Worm (Caenorhabditis elegans) whole organism, L2 larva: ENCODE results near the gene dac-1.

Experiments used
- C34F6.9 ChIP-seq: fragments of 150-350 bp; optimal IDR thresholded peaks from 2 replicates; lab custom pipeline; 2014; ENCODE audit warnings: missing biosample characterization, missing genetic modification characterization
- F13H6.1 ChIP-seq: sonication (generic microtip); optimal IDR thresholded peaks from 2 replicates; lab custom pipeline; 2016; ENCODE audit warnings: missing genetic modification characterization, missing compliant biosample characterization
- R02D3.7 ChIP-seq: fragments of 150-350 bp; optimal IDR thresholded peaks from 2 replicates; lab custom pipeline; 2014; ENCODE audit warnings: missing biosample characterization, missing genetic modification characterization
- ZK546.5 ChIP-seq: sonication (generic microtip); optimal IDR thresholded peaks from 2 replicates; lab custom pipeline; 2017; ENCODE audit warnings: missing biosample characterization, missing genetic modification characterization
- alr-1 ChIP-seq: fragments of 150-350 bp; optimal IDR thresholded peaks from 2 replicates; lab custom pipeline; 2014; ENCODE audit warnings: missing biosample characterization, missing genetic modification characterization
- aly-2 ChIP-seq: fragments of 150-350 bp; optimal IDR thresholded peaks from 2 replicates; lab custom pipeline; 2014; ENCODE audit warnings: missing biosample characterization, missing genetic modification characterization
- ama-1 ChIP-seq: fragments of 150-350 bp; optimal IDR thresholded peaks from 2 replicates; lab custom pipeline; 2018; ENCODE audit warnings: inconsistent platforms
- blmp-1 ChIP-seq: sonication (generic microtip); optimal IDR thresholded peaks from 2 replicates; lab custom pipeline; 2017; ENCODE audit warnings: missing genetic modification characterization, mild to moderate bottlenecking, missing compliant biosample characterization, antibody characterized with exemption, moderate library complexity; ENCODE audit not compliant: insufficient read depth
- ceh-82 ChIP-seq: fragments of 150-350 bp; optimal IDR thresholded peaks from 2 replicates; lab custom pipeline; 2014; ENCODE audit warnings: missing biosample characterization, missing genetic modification characterization
- crh-2 ChIP-seq: sonication (generic microtip); optimal IDR thresholded peaks from 2 replicates; lab custom pipeline; 2017; ENCODE audit warnings: missing biosample characterization, missing genetic modification characterization
- dmd-4 ChIP-seq: sonication (generic microtip); optimal IDR thresholded peaks from 2 replicates; lab custom pipeline; 2017; ENCODE audit warnings: missing biosample characterization, missing genetic modification characterization
- egl-27 ChIP-seq: sonication (generic microtip); optimal IDR thresholded peaks from 3 replicates; lab custom pipeline; 2017; ENCODE audit warnings: missing biosample characterization, missing genetic modification reagents, missing genetic modification characterization
- elt-1 ChIP-seq: fragments of 150-350 bp; optimal IDR thresholded peaks from 2 replicates; lab custom pipeline; 2014; ENCODE audit warnings: missing biosample characterization, missing genetic modification characterization
- fos-1 ChIP-seq: fragments of 150-350 bp; optimal IDR thresholded peaks from 2 replicates; lab custom pipeline; 2014; ENCODE audit warnings: missing biosample characterization, missing genetic modification characterization
- gmeb-1 ChIP-seq: fragments of 150-350 bp; optimal IDR thresholded peaks from 2 replicates; lab custom pipeline; 2014; ENCODE audit warnings: missing biosample characterization, missing genetic modification characterization
- lin-11 ChIP-seq: fragments of 150-350 bp; sonication (generic microtip); optimal IDR thresholded peaks from 2 replicates; lab custom pipeline; 2014; ENCODE audit warnings: missing biosample characterization, missing genetic modification characterization, inconsistent platforms, mixed read lengths
- lin-13 ChIP-seq: fragments of 150-350 bp; optimal IDR thresholded peaks from 2 replicates; lab custom pipeline; 2014; ENCODE audit warnings: missing biosample characterization, missing genetic modification reagents, missing genetic modification characterization
- lin-39 ChIP-seq: fragments of 150-350 bp; optimal IDR thresholded peaks from 2 replicates; lab custom pipeline; 2014; ENCODE audit warnings: missing biosample characterization, missing genetic modification reagents, missing genetic modification characterization
- mbf-1 ChIP-seq: sonication (generic microtip); optimal IDR thresholded peaks from 2 replicates; lab custom pipeline; 2017; ENCODE audit warnings: missing biosample characterization, missing genetic modification characterization
- mdl-1 ChIP-seq, 2 experiments: fragments of 150-350 bp in 1 of 2; sonication (generic microtip) in 1 of 2; optimal IDR thresholded peaks; 2 replicates each; lab custom pipeline; 2017; ENCODE audit warnings: missing biosample characterization in 2 of 2, missing genetic modification characterization in 2 of 2
- nhr-10 ChIP-seq: sonication (generic microtip); optimal IDR thresholded peaks from 2 replicates; lab custom pipeline; 2017; ENCODE audit warnings: missing biosample characterization, missing genetic modification characterization
- nhr-11 ChIP-seq: fragments of 150-350 bp; optimal IDR thresholded peaks from 2 replicates; lab custom pipeline; 2014; ENCODE audit warnings: missing biosample characterization, missing genetic modification characterization
- nhr-12 ChIP-seq: fragments of 150-350 bp; optimal IDR thresholded peaks from 2 replicates; lab custom pipeline; 2014; ENCODE audit warnings: missing biosample characterization, missing genetic modification characterization
- nhr-23 ChIP-seq: fragments of 150-350 bp; optimal IDR thresholded peaks from 2 replicates; lab custom pipeline; 2014; ENCODE audit warnings: missing biosample characterization, missing genetic modification reagents, missing genetic modification characterization
- nhr-237 ChIP-seq: fragments of 150-350 bp; optimal IDR thresholded peaks from 2 replicates; lab custom pipeline; 2014; ENCODE audit warnings: missing biosample characterization, missing genetic modification characterization
- nhr-25 ChIP-seq: fragments of 150-350 bp; sonication (generic microtip); optimal IDR thresholded peaks from 3 replicates; lab custom pipeline; 2014; ENCODE audit warnings: missing biosample characterization, missing genetic modification characterization
- peb-1 ChIP-seq: fragments of 150-350 bp; optimal IDR thresholded peaks from 2 replicates; lab custom pipeline; 2014; ENCODE audit warnings: missing biosample characterization, missing genetic modification characterization
- sem-4 ChIP-seq: fragments of 150-350 bp; optimal IDR thresholded peaks from 2 replicates; lab custom pipeline; 2014; ENCODE audit warnings: missing biosample characterization, missing genetic modification reagents, missing genetic modification characterization
- skn-1 ChIP-seq: sonication (generic microtip); optimal IDR thresholded peaks from 2 replicates; lab custom pipeline; 2017; ENCODE audit warnings: missing biosample characterization, missing genetic modification characterization
- sma-9 ChIP-seq, 2 experiments: fragments of 150-350 bp in 1 of 2; sonication (generic microtip) in 1 of 2; optimal IDR thresholded peaks; 2 replicates each; lab custom pipeline; 2014 to 2016; ENCODE audit warnings: missing genetic modification characterization in 2 of 2, mild to moderate bottlenecking in 1 of 2, missing biosample characterization in 1 of 2, missing compliant biosample characterization in 1 of 2, missing genetic modification reagents in 1 of 2, moderate library complexity in 1 of 2
- unc-39 ChIP-seq: fragments of 150-350 bp; optimal IDR thresholded peaks from 2 replicates; lab custom pipeline; 2014; ENCODE audit warnings: missing biosample characterization, missing genetic modification characterization
- unc-55 ChIP-seq: fragments of 150-350 bp; sonication (generic microtip); optimal IDR thresholded peaks from 3 replicates; lab custom pipeline; 2014; ENCODE audit warnings: missing biosample characterization, missing genetic modification reagents, missing genetic modification characterization
- unc-62 ChIP-seq: fragments of 150-350 bp; optimal IDR thresholded peaks from 2 replicates; lab custom pipeline; 2014; ENCODE audit warnings: missing biosample characterization, missing genetic modification reagents, missing genetic modification characterization
- zag-1 ChIP-seq: fragments of 150-350 bp; optimal IDR thresholded peaks from 2 replicates; lab custom pipeline; 2014; ENCODE audit warnings: missing biosample characterization, missing genetic modification characterization
- ztf-11 ChIP-seq: sonication (generic microtip); optimal IDR thresholded peaks from 2 replicates; lab custom pipeline; 2017; ENCODE audit warnings: missing biosample characterization, missing genetic modification characterization
- ztf-4 ChIP-seq: fragments of 150-350 bp; optimal IDR thresholded peaks from 2 replicates; lab custom pipeline; 2014; ENCODE audit warnings: missing biosample characterization, missing genetic modification characterization

The dac-1 gene

DNA sequence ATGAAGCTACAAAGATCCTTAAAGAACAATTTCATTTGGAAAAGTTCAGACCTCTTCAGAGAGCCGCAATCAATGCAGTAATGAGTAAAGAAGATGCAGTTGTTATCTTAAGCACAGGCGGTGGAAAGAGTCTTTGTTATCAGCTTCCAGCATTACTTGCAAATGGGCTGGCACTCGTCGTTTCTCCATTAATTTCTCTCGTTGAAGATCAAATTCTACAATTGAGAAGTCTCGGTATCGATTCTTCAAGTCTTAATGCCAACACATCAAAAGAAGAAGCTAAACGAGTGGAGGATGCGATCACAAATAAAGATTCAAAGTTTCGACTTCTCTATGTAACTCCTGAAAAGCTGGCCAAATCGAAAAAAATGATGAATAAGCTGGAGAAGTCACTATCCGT is 41.0 kb downstream of the dac-1 start:
- TF ChIP-seq fos-1 (tag; lab: Kevin White, UChicago) (peak; percentile 3), elt-1 (tag; lab: Kevin White, UChicago) (no peak)

DNA sequence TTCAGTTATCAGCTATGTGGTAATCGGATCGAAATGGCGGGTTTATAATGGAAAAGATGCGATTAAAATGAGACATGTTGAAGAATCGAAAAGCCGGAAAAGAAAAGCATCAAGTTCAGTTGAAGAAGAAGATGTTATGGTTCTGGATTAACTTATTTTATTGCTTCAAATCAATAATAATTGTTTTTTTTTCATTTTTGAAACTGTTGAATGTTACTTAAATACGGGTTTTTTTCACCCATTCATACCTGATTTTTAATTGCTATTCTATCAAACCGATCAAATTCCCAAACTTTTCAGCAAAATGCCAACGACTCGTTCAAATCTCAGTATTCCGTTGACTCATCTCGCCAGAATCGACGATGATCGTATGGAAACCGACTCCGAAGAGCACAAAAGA is 44.0 kb downstream of the dac-1 start, which contains the start of gene exos-4.2:
Gene exos-4.2, plus strand, starts transcription at position 301 of the 400 bp plus-strand sequence.
- TF ChIP-seq nhr-237 (tag; lab: Kevin White, UChicago) (no peak), ztf-4 (tag; lab: Kevin White, UChicago) (no peak), ztf-11 (tag; lab: Kevin White, UChicago) (no peak), alr-1 (tag; lab: Kevin White, UChicago) (no peak), lin-11 (tag; lab: Kevin White, UChicago) (no peak), lin-39 (tag; lab: Kevin White, UChicago) (no peak), blmp-1 (tag; lab: Kevin White, UChicago) (no peak), nhr-11 (tag; lab: Kevin White, UChicago) (no peak), crh-2 (tag; lab: Kevin White, UChicago) (no peak)

- TF ChIP-seq sma-9 (GFP tag; optimal IDR thresholded peaks at IDR 0.05; lab: Kevin White, UChicago) (no peak), sma-9 (tag; optimal IDR thresholded peaks at IDR 0.05; lab: Kevin White, UChicago) (no peak), ceh-82 (tag; lab: Kevin White, UChicago) (no peak), unc-39 (tag; lab: Kevin White, UChicago) (no peak), alr-1 (tag; lab: Kevin White, UChicago) (no peak), zag-1 (tag; lab: Kevin White, UChicago) (no peak), C34F6.9 (tag; lab: Kevin White, UChicago) (peak; percentile 29), aly-2 (tag; lab: Kevin White, UChicago) (no peak), sem-4 (no peak), R02D3.7 (tag; lab: Kevin White, UChicago) (no peak), lin-13 (GFP tag; lab: Kevin White, UChicago) (no peak), fos-1 (tag; lab: Kevin White, UChicago) (peak; percentile 55), unc-55 (peak; percentile 39), dmd-4 (tag; lab: Kevin White, UChicago) (no peak), mbf-1 (tag; lab: Kevin White, UChicago) (no peak), ztf-4 (tag; lab: Kevin White, UChicago) (no peak), ZK546.5 (tag; lab: Kevin White, UChicago) (no peak), nhr-12 (tag; lab: Kevin White, UChicago) (no peak), skn-1 (tag; lab: Kevin White, UChicago) (no peak), nhr-25 (tag; lab: Kevin White, UChicago) (no peak), mdl-1 (tag; optimal IDR thresholded peaks at IDR 0.05; lab: Kevin White, UChicago) (no peak), gmeb-1 (tag; lab: Kevin White, UChicago) (no peak)
Measured at ce11 chrIII:861819-862356, 45.9 kb downstream of the dac-1 start, which contains the start of gene arx-4. Gene arx-4 (plus strand): TSS chrIII:862306.

DNA sequence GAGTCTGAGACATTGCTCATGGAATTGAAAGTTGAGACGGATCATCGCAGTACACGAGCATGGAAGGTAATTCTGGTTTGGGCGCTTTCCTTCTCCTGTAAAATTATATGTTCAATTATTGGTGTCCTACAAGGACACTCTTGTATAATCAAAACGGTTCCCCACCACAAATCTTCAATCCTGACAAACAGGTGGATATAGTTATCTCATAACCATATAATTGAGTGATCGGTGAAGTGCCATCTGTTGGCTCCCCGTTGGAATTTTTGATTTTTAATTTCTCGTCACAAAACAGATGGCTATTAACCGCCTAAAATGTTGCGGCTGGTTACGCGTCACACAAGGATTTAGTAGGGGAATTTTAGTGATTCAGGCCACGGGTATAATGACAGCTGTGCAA is 52.9 kb downstream of the dac-1 start:
- no peak for TF ChIP-seq fos-1 (tag; lab: Kevin White, UChicago)
- no peak for TF ChIP-seq ama-1 (lab: Kevin White, UChicago)
- TF ChIP-seq sem-4: no peak
- no peak for TF ChIP-seq mbf-1 (tag; lab: Kevin White, UChicago)
- no peak for TF ChIP-seq nhr-12 (tag; lab: Kevin White, UChicago)
- TF ChIP-seq skn-1 (tag; lab: Kevin White, UChicago): no peak
- no peak for TF ChIP-seq R02D3.7 (tag; lab: Kevin White, UChicago)
- no peak for TF ChIP-seq egl-27
- no peak for TF ChIP-seq F13H6.1
- no peak for TF ChIP-seq ceh-82 (tag; lab: Kevin White, UChicago)
- TF ChIP-seq ztf-11 (tag; lab: Kevin White, UChicago): no peak
- no peak for TF ChIP-seq unc-62 (GFP tag; lab: Kevin White, UChicago)
- TF ChIP-seq nhr-23 (tag; lab: Kevin White, UChicago): no peak
- no peak for TF ChIP-seq gmeb-1 (tag; lab: Kevin White, UChicago)
- TF ChIP-seq peb-1: no peak
- TF ChIP-seq nhr-10: no peak
- no peak for TF ChIP-seq C34F6.9 (tag; lab: Kevin White, UChicago)
- no peak for TF ChIP-seq elt-1 (tag; lab: Kevin White, UChicago)
- no peak for TF ChIP-seq nhr-237 (tag; lab: Kevin White, UChicago)
- no peak for TF ChIP-seq unc-39 (tag; lab: Kevin White, UChicago)
